Worm (Caenorhabditis elegans) whole organism, L1 larva: ENCODE results near the gene chil-23.
A peak's percentile ranks its signal among the peaks of the same experiment; 100 is the strongest.

ENCODE experiments used
- C04F5.9 ChIP-seq: sonication (generic microtip); optimal IDR thresholded peaks from 2 replicates; lab custom pipeline; 2016; ENCODE audit warnings: missing genetic modification characterization, missing compliant biosample characterization
- Y116A8C.19 ChIP-seq: sonication (generic microtip); optimal IDR thresholded peaks from 2 replicates; lab custom pipeline; 2016; ENCODE audit warnings: missing compliant biosample characterization, missing genetic modification characterization, borderline replicate concordance
- aha-1 ChIP-seq: fragments of 150-350 bp; optimal IDR thresholded peaks from 2 replicates; lab custom pipeline; 2014; ENCODE audit warnings: missing biosample characterization, missing genetic modification characterization
- alr-1 ChIP-seq: fragments of 200-800 bp; sonication (Bioruptor generic); optimal IDR thresholded peaks from 2 replicates; lab custom pipeline; 2018; ENCODE audit warnings: borderline replicate concordance, mild to moderate bottlenecking, missing genetic modification characterization, missing compliant biosample characterization
- ama-1 ChIP-seq: fragments of 150-350 bp; optimal IDR thresholded peaks from 2 replicates; lab custom pipeline; 2014
- blmp-1 ChIP-seq: fragments of 150-350 bp; optimal IDR thresholded peaks from 2 replicates; lab custom pipeline; 2014; ENCODE audit warnings: missing biosample characterization, missing genetic modification characterization
- ceh-82 ChIP-seq, 3 experiments: fragments of 150-350 bp in 1 of 3; sonication (generic microtip) in 2 of 3; optimal IDR thresholded peaks; 2 replicates each; lab custom pipeline; 2014 to 2017; ENCODE audit warnings: missing biosample characterization in 3 of 3, missing genetic modification characterization in 3 of 3
- ceh-90 ChIP-seq: sonication (generic microtip); optimal IDR thresholded peaks from 2 replicates; lab custom pipeline; 2016; ENCODE audit warnings: missing genetic modification characterization, missing compliant biosample characterization
- dsc-1 ChIP-seq: sonication (generic microtip); optimal IDR thresholded peaks from 2 replicates; lab custom pipeline; 2016; ENCODE audit warnings: mild to moderate bottlenecking, missing genetic modification characterization, missing compliant biosample characterization
- efl-1 ChIP-seq, 4 experiments: fragments of 150-350 bp; optimal IDR thresholded peaks in 3 of 4; peaks in 1 of 4; 1 replicate in 1 of 4; 2 replicates in 3 of 4; lab custom pipeline; 2014; ENCODE audit warnings: missing biosample characterization in 2 of 4, missing genetic modification characterization in 2 of 4, missing genetic modification reagents in 2 of 4
- elt-2 ChIP-seq: sonication (generic microtip); optimal IDR thresholded peaks from 2 replicates; lab custom pipeline; 2016; ENCODE audit warnings: missing genetic modification characterization, mild to moderate bottlenecking, inconsistent platforms, missing compliant biosample characterization, missing genetic modification reagents
- elt-3 ChIP-seq, 6 experiments: fragments of 150-350 bp in 1 of 6; sonication (generic microtip); optimal IDR thresholded peaks; 2 replicates each; lab custom pipeline; 2017 to 2018; ENCODE audit warnings: missing biosample characterization in 6 of 6, missing genetic modification characterization in 6 of 6, inconsistent platforms in 1 of 6
- ets-5 ChIP-seq: fragments of 200-800 bp; sonication (Bioruptor generic); IDR thresholded peaks from 2 replicates; pipeline ENCODE4 v1.3.6; 2022; ENCODE audit warnings: missing genetic modification characterization, missing compliant biosample characterization
- fkh-8 ChIP-seq: sonication (generic microtip); optimal IDR thresholded peaks from 2 replicates; lab custom pipeline; 2016; ENCODE audit warnings: mild to moderate bottlenecking, missing genetic modification characterization, missing compliant biosample characterization
- fos-1 ChIP-seq: fragments of 150-350 bp; optimal IDR thresholded peaks from 2 replicates; lab custom pipeline; 2014; ENCODE audit warnings: missing biosample characterization, missing genetic modification characterization
- grh-1 ChIP-seq: fragments of 200-800 bp; sonication (Bioruptor generic); IDR thresholded peaks from 2 replicates; pipeline ENCODE4 v1.3.6; 2022; ENCODE audit warnings: missing genetic modification reagents, missing genetic modification characterization, missing compliant biosample characterization
- hlh-4 ChIP-seq: sonication (generic microtip); optimal IDR thresholded peaks from 2 replicates; lab custom pipeline; 2016; ENCODE audit warnings: mild to moderate bottlenecking, missing genetic modification characterization, missing compliant biosample characterization
- hpl-2 ChIP-seq: fragments of 150-350 bp; optimal IDR thresholded peaks from 2 replicates; lab custom pipeline; 2014; ENCODE audit warnings: missing biosample characterization, missing genetic modification reagents, missing genetic modification characterization
- jun-1 ChIP-seq: fragments of 150-350 bp; optimal IDR thresholded peaks from 2 replicates; lab custom pipeline; 2014; ENCODE audit warnings: missing biosample characterization, missing genetic modification reagents, missing genetic modification characterization
- lin-14 ChIP-seq: fragments of 200-800 bp; sonication (Bioruptor generic); optimal IDR thresholded peaks from 2 replicates; lab custom pipeline; 2018; ENCODE audit warnings: mild to moderate bottlenecking, missing genetic modification characterization, moderate library complexity, missing compliant biosample characterization
- lsy-2 ChIP-seq, 2 experiments: fragments of 150-350 bp; optimal IDR thresholded peaks; 2 replicates each; lab custom pipeline; 2014; ENCODE audit warnings: missing biosample characterization in 2 of 2, missing genetic modification characterization in 2 of 2
- mab-9 ChIP-seq: fragments of 200-800 bp; sonication (Bioruptor generic); IDR thresholded peaks from 2 replicates; pipeline ENCODE4 v1.3.6; 2022; ENCODE audit warnings: missing genetic modification reagents, missing genetic modification characterization, missing compliant biosample characterization
- mef-2 ChIP-seq: fragments of 150-350 bp; optimal IDR thresholded peaks from 2 replicates; lab custom pipeline; 2014; ENCODE audit warnings: missing biosample characterization, missing genetic modification characterization
- mep-1 ChIP-seq: fragments of 150-350 bp; optimal IDR thresholded peaks from 2 replicates; lab custom pipeline; 2014; ENCODE audit warnings: missing biosample characterization, missing genetic modification characterization
- nhr-19 ChIP-seq: fragments of 200-800 bp; sonication (Bioruptor generic); conservative IDR thresholded peaks from 2 replicates; pipeline ENCODE4 v1.3.6; 2022; ENCODE audit warnings: missing genetic modification characterization, missing compliant biosample characterization
- nhr-20 ChIP-seq: sonication (generic microtip); optimal IDR thresholded peaks from 2 replicates; lab custom pipeline; 2016; ENCODE audit warnings: mild to moderate bottlenecking, missing genetic modification characterization, missing compliant biosample characterization
- nhr-237 ChIP-seq: fragments of 150-350 bp; optimal IDR thresholded peaks from 2 replicates; lab custom pipeline; 2014; ENCODE audit warnings: missing biosample characterization, missing genetic modification characterization
- nhr-71 ChIP-seq: sonication (generic microtip); optimal IDR thresholded peaks from 2 replicates; lab custom pipeline; 2016; ENCODE audit warnings: mild to moderate bottlenecking, missing genetic modification characterization, moderate library complexity, missing compliant biosample characterization
- nhr-76 ChIP-seq: sonication (generic microtip); optimal IDR thresholded peaks from 2 replicates; lab custom pipeline; 2017; ENCODE audit warnings: missing biosample characterization, missing genetic modification characterization
- nhr-85 ChIP-seq: sonication (generic microtip); peaks from one replicate; lab custom pipeline; 2016; ENCODE audit warnings: missing genetic modification characterization, inconsistent platforms, missing compliant biosample characterization
- nhr-90 ChIP-seq: sonication (generic microtip); optimal IDR thresholded peaks from 2 replicates; lab custom pipeline; 2016; ENCODE audit warnings: mild to moderate bottlenecking, missing genetic modification characterization, missing compliant biosample characterization; ENCODE audit not compliant: poor library complexity
- pag-3 ChIP-seq: sonication (generic microtip); optimal IDR thresholded peaks from 2 replicates; lab custom pipeline; 2017; ENCODE audit warnings: missing genetic modification characterization, mild to moderate bottlenecking, missing compliant biosample characterization, antibody characterized with exemption, borderline replicate concordance; ENCODE audit not compliant: insufficient read depth
- pax-3 ChIP-seq: fragments of 200-800 bp; sonication (Bioruptor generic); optimal IDR thresholded peaks from 2 replicates; lab custom pipeline; 2018; ENCODE audit warnings: mild to moderate bottlenecking, missing genetic modification characterization, moderate library complexity, missing compliant biosample characterization
- pqm-1 ChIP-seq: sonication (generic microtip); optimal IDR thresholded peaks from 3 replicates; lab custom pipeline; 2017; ENCODE audit warnings: missing biosample characterization, missing genetic modification characterization
- rnt-1 ChIP-seq: sonication (generic microtip); optimal IDR thresholded peaks from 2 replicates; lab custom pipeline; 2016; ENCODE audit warnings: mild to moderate bottlenecking, missing genetic modification characterization, moderate library complexity, missing compliant biosample characterization
- snpc-4 ChIP-seq: fragments of 150-350 bp; optimal IDR thresholded peaks from 2 replicates; lab custom pipeline; 2014; ENCODE audit warnings: missing biosample characterization, missing genetic modification characterization
- snu-23 ChIP-seq: sonication (generic microtip); optimal IDR thresholded peaks from 2 replicates; lab custom pipeline; 2016; ENCODE audit warnings: missing genetic modification characterization, missing compliant biosample characterization
- sox-4 ChIP-seq: sonication (generic microtip); optimal IDR thresholded peaks from 2 replicates; lab custom pipeline; 2016; ENCODE audit warnings: missing genetic modification characterization, missing compliant biosample characterization
- sup-37 ChIP-seq: fragments of 200-800 bp; sonication (Bioruptor generic); optimal IDR thresholded peaks from 2 replicates; lab custom pipeline; 2018; ENCODE audit warnings: mild to moderate bottlenecking, missing genetic modification characterization, missing compliant biosample characterization
- swsn-7 ChIP-seq: sonication (generic microtip); optimal IDR thresholded peaks from 2 replicates; lab custom pipeline; 2016; ENCODE audit warnings: missing genetic modification characterization, missing compliant biosample characterization
- tlp-1 ChIP-seq: fragments of 150-350 bp; optimal IDR thresholded peaks from 2 replicates; lab custom pipeline; 2014; ENCODE audit warnings: missing biosample characterization, missing genetic modification characterization
- unc-30 ChIP-seq: sonication (generic microtip); optimal IDR thresholded peaks from 2 replicates; lab custom pipeline; 2017; ENCODE audit warnings: missing biosample characterization, missing genetic modification characterization
- unc-62 ChIP-seq: fragments of 150-350 bp; optimal IDR thresholded peaks from 2 replicates; lab custom pipeline; 2014; ENCODE audit warnings: missing biosample characterization, missing genetic modification reagents, missing genetic modification characterization
- unc-86 ChIP-seq: sonication (generic microtip); optimal IDR thresholded peaks from 2 replicates; lab custom pipeline; 2016; ENCODE audit warnings: missing genetic modification characterization, missing compliant biosample characterization
- vab-15 ChIP-seq: sonication (generic microtip); optimal IDR thresholded peaks from 2 replicates; lab custom pipeline; 2017; ENCODE audit warnings: missing genotype, mild to moderate bottlenecking, missing genetic modification characterization, missing compliant biosample characterization
- zip-4 ChIP-seq: fragments of 200-800 bp; sonication (Bioruptor generic); optimal IDR thresholded peaks from 2 replicates; lab custom pipeline; 2018; ENCODE audit warnings: mild to moderate bottlenecking, missing genetic modification characterization, moderate library complexity, missing compliant biosample characterization
- ztf-11 ChIP-seq, 2 experiments: sonication (generic microtip); optimal IDR thresholded peaks; 2 replicates each; lab custom pipeline; 2016 to 2017; ENCODE audit warnings: missing genetic modification characterization in 2 of 2, missing biosample characterization in 1 of 2, missing compliant biosample characterization in 1 of 2

Gene chil-23

DNA sequence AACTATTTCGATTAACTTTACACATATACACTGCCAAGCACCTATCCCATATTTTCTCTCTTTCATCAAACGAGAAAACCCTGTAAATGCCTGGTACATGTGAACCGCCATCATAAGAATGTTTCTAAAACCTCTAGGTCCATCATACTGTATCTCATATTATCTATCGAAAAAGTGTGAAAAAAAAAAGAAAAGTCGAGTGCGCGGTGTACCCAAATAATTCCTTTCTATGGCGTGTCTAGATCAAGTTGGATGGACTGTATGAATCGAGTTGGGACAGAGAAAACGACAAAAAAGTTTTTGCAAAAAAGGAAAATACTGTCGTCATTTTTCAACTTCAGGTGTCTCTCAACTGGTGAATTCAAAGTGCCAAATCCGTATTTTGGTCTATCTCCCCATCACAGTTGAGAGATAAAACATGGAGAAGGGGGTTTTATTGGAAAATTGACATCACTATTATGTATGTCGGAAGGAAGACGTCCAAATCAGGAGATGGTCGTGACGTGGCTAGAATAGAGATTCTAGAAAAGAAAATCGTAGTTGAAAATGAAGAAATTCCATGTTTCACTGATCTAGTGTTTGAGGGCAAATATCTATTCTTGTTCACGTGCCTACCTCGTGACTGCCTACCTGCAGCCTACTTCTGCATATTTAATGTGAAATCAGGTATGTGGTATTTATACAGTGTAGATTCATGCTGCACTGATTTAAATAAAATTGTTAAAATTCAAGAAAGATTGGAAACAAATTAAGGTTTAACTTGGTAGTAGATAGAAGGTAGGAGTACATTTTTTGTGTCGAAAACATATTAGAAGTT lies 25.0 kb upstream of the chil-23 start (continued):
- TF ChIP-seq aha-1 (tag; lab: Kevin White, UChicago) (no peak), vab-15 (tag; lab: Kevin White, UChicago) (no peak), ets-5 (GFP tag; lab: Robert Waterston, UW) (no peak), pqm-1 (tag; lab: Kevin White, UChicago) (no peak), C04F5.9 (no peak), dsc-1 (tag; lab: Kevin White, UChicago) (no peak), mep-1 (tag; lab: Kevin White, UChicago) (peak; percentile 36), nhr-85 (peak; percentile 96), grh-1 (GFP tag; lab: Robert Waterston, UW) (peak; percentile 36; the same call in 1 of the 2 replicates), ztf-11 (tag; optimal IDR thresholded peaks at IDR 0.05; lab: Kevin White, UChicago) (no peak), mef-2 (tag; lab: Kevin White, UChicago) (no peak), ama-1 (lab: Kevin White, UChicago) (no peak), swsn-7 (no peak), fos-1 (tag; lab: Kevin White, UChicago) (no peak), snpc-4 (tag; lab: Kevin White, UChicago) (no peak), lin-14 (GFP tag; lab: Kevin White, UChicago) (peak; percentile 58), mab-9 (GFP tag; lab: Robert Waterston, UW) (no peak), hlh-4 (tag; lab: Kevin White, UChicago) (no peak), blmp-1 (tag; lab: Kevin White, UChicago) (peak; percentile 38), alr-1 (no peak), ceh-82 (tag; optimal IDR thresholded peaks at IDR 0.05; lab: Kevin White, UChicago) (no peak), pag-3 (tag; lab: Kevin White, UChicago) (no peak), nhr-76 (tag; lab: Kevin White, UChicago) (no peak)

DNA sequence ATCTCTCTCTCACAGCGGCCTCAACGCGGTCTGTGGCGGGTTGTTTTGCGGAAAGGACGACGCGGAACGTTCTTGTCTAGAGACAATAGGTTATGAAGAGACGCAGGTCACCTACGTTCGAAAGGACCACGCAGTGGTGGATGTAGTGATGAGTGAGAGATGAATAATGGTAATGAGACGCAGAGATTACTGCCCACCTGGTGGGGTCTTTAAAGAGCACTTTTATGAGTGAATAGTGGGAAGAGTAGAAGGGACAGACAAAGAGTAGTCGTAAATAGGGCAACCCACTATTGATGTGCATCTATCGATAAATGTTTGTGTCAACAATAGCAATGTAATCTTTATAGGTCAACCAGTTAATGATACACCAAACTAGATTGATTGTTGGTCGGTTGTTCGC lies 22.6 kb upstream of the chil-23 start:
- no peak for TF ChIP-seq elt-3 (tag; optimal IDR thresholded peaks at IDR 0.05; lab: Kevin White, UChicago)
- TF ChIP-seq unc-30 (tag; lab: Kevin White, UChicago) = no peak
- TF ChIP-seq blmp-1 (tag; lab: Kevin White, UChicago) = no peak

DNA sequence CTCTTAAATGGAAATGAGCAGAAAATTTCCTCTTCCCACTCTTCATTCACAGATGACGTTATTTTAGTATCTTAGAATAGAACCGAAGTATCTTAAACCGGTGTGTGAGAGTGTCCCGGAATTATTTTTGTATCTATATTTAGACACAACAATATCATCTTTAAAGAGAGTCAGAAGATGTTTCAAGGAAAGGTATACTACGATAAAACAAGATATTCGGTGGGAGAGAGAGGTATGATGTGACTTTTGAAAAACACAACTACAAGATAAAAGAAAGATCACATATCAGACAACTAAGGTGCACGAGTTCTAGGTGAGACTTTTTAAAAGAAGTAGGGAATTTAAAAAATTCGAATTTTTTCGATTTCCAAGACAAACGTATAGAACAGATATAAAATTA lies 22.2 kb upstream of the chil-23 start:
- peak; percentile 61 for TF ChIP-seq nhr-20 (tag; lab: Kevin White, UChicago)
- no peak for TF ChIP-seq Y116A8C.19
- TF ChIP-seq unc-62 = no peak
- TF ChIP-seq nhr-19 = peak; percentile 21; the same call in 1 of the 2 replicates
- TF ChIP-seq pax-3 (tag; lab: Kevin White, UChicago) = no peak
- peak; percentile 84 for TF ChIP-seq nhr-85
- peak; percentile 54 for TF ChIP-seq nhr-71 (tag; lab: Kevin White, UChicago)
- peak; percentile 39 for TF ChIP-seq lin-14 (GFP tag; lab: Kevin White, UChicago)
- no peak for TF ChIP-seq snu-23
- peak in 1 of 2 experiments; percentile 24 for TF ChIP-seq lsy-2 (tag; optimal IDR thresholded peaks at IDR 0.05; lab: Kevin White, UChicago)
- TF ChIP-seq, all 84 proteins: peak for 6

DNA sequence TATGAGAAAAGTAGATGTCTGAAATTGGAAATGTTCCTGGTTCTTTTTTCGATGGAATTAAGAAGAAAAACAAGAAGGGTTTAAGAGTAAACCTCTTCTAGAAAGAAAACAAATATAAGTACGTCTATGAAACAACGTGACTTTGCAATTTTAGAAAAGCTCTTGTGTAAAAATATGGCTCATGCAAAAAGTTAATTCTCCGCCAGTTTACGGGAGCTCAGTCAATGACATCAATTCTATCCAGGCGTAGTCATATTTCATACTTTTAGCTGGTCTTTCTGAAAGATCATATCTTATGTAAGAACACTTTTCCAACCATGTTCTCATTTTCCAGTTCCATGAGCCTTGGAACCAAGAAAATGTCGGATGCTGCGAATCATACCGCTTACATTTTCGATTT lies 21.5 kb upstream of the chil-23 start:
- TF ChIP-seq snpc-4 (tag; lab: Kevin White, UChicago) = no peak
- TF ChIP-seq nhr-237 = no peak
- TF ChIP-seq tlp-1 (tag; lab: Kevin White, UChicago) = no peak
- TF ChIP-seq ceh-90 (tag; lab: Kevin White, UChicago) = no peak
- no peak for TF ChIP-seq sup-37 (GFP tag; lab: Kevin White, UChicago)
- no peak for TF ChIP-seq zip-4 (GFP tag; lab: Kevin White, UChicago)
- TF ChIP-seq jun-1 (tag; lab: Kevin White, UChicago) = no peak
- no peak for TF ChIP-seq sox-4 (tag; lab: Kevin White, UChicago)
- TF ChIP-seq hpl-2 (GFP tag; lab: Kevin White, UChicago) = no peak
- TF ChIP-seq Y116A8C.19 = no peak
- TF ChIP-seq fkh-8 (tag; lab: Kevin White, UChicago) = no peak
- TF ChIP-seq rnt-1 (tag; lab: Kevin White, UChicago) = no peak
- TF ChIP-seq nhr-90 (tag; lab: Kevin White, UChicago) = no peak
- no peak for TF ChIP-seq nhr-76 (tag; lab: Kevin White, UChicago)
- no peak for TF ChIP-seq unc-86 (tag; lab: Kevin White, UChicago)
- TF ChIP-seq efl-1 (optimal IDR thresholded peaks at IDR 0.05; lab: Kevin White, UChicago) = no peak
- no peak for TF ChIP-seq efl-1 (GFP tag; optimal IDR thresholded peaks at IDR 0.05 in 1 of 2; lab: Kevin White, UChicago)
- no peak for TF ChIP-seq elt-2 (tag; lab: Kevin White, UChicago)
